Worm (Caenorhabditis elegans): ENCODE data around the gene srx-82.

DNA sequence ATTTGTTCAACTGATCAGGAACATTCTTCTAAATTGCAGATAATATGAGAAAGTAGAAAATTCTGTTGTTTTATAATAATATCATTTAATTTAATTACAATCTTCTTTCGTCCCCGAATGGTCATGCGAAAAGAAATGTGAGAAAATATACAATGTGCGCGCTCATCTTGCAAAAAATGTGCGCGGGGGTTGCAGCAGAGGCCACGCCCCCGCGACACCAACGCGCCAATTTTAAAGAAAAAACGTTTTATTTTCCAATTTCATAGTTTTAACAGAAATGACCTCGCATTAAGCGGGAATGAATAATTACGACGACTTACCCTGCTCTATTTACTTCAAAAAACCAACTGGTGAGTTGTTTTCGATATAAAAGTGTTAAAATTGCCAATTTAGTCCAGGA is 20.9 kb downstream of the srx-82 start, which contains the start of gene sas-5:
- TF ChIP-seq pha-4 (GFP tag; IDR thresholded peaks at IDR 0.05) (no peak), pha-4 (tag; optimal IDR thresholded peaks at IDR 0.05) (no peak), unc-39 (tag; optimal IDR thresholded peaks at IDR 0.05) (no peak), nhr-28 (tag; optimal IDR thresholded peaks at IDR 0.05) (peak; percentile 8), unc-62 (GFP tag; optimal IDR thresholded peaks at IDR 0.05 in 1 of 2) (no peak), unc-62 (tag; optimal IDR thresholded peaks at IDR 0.05) (no peak)
